Worm (Caenorhabditis elegans) whole organism, L2 larva: ENCODE measurements around the gene F43D2.7.

Experiments
- C34F6.9 ChIP-seq: fragments of 150-350 bp; optimal IDR thresholded peaks from 2 replicates; lab custom pipeline; 2014; ENCODE audit warnings: missing biosample characterization, missing genetic modification characterization
- F13H6.1 ChIP-seq: sonication (generic microtip); optimal IDR thresholded peaks from 2 replicates; lab custom pipeline; 2016; ENCODE audit warnings: missing genetic modification characterization, missing compliant biosample characterization
- R02D3.7 ChIP-seq: fragments of 150-350 bp; optimal IDR thresholded peaks from 2 replicates; lab custom pipeline; 2014; ENCODE audit warnings: missing biosample characterization, missing genetic modification characterization
- Y55F3AM.14 ChIP-seq: fragments of 200-800 bp; sonication (Bioruptor generic); optimal IDR thresholded peaks from 2 replicates; lab custom pipeline; 2018; ENCODE audit warnings: mild to moderate bottlenecking, missing genetic modification characterization, missing compliant biosample characterization
- alr-1 ChIP-seq: fragments of 150-350 bp; optimal IDR thresholded peaks from 2 replicates; lab custom pipeline; 2014; ENCODE audit warnings: missing biosample characterization, missing genetic modification characterization
- aly-2 ChIP-seq: fragments of 150-350 bp; optimal IDR thresholded peaks from 2 replicates; lab custom pipeline; 2014; ENCODE audit warnings: missing biosample characterization, missing genetic modification characterization
- ama-1 ChIP-seq: fragments of 150-350 bp; optimal IDR thresholded peaks from 2 replicates; lab custom pipeline; 2018; ENCODE audit warnings: inconsistent platforms
- blmp-1 ChIP-seq: sonication (generic microtip); optimal IDR thresholded peaks from 2 replicates; lab custom pipeline; 2017; ENCODE audit warnings: missing genetic modification characterization, mild to moderate bottlenecking, missing compliant biosample characterization, antibody characterized with exemption, moderate library complexity; ENCODE audit not compliant: insufficient read depth
- ceh-16 ChIP-seq: fragments of 150-350 bp; optimal IDR thresholded peaks from 2 replicates; lab custom pipeline; 2014; ENCODE audit warnings: missing biosample characterization, missing genetic modification characterization
- ceh-82 ChIP-seq: fragments of 150-350 bp; optimal IDR thresholded peaks from 2 replicates; lab custom pipeline; 2014; ENCODE audit warnings: missing biosample characterization, missing genetic modification characterization
- crh-2 ChIP-seq: sonication (generic microtip); optimal IDR thresholded peaks from 2 replicates; lab custom pipeline; 2017; ENCODE audit warnings: missing biosample characterization, missing genetic modification characterization
- dmd-4 ChIP-seq: sonication (generic microtip); optimal IDR thresholded peaks from 2 replicates; lab custom pipeline; 2017; ENCODE audit warnings: missing biosample characterization, missing genetic modification characterization
- egl-27 ChIP-seq: sonication (generic microtip); optimal IDR thresholded peaks from 3 replicates; lab custom pipeline; 2017; ENCODE audit warnings: missing biosample characterization, missing genetic modification reagents, missing genetic modification characterization
- elt-1 ChIP-seq: fragments of 150-350 bp; optimal IDR thresholded peaks from 2 replicates; lab custom pipeline; 2014; ENCODE audit warnings: missing biosample characterization, missing genetic modification characterization
- elt-3 ChIP-seq: sonication (generic microtip); optimal IDR thresholded peaks from 2 replicates; lab custom pipeline; 2017; ENCODE audit warnings: missing biosample characterization, missing genetic modification characterization
- fos-1 ChIP-seq: fragments of 150-350 bp; optimal IDR thresholded peaks from 2 replicates; lab custom pipeline; 2014; ENCODE audit warnings: missing biosample characterization, missing genetic modification characterization
- gmeb-1 ChIP-seq: fragments of 150-350 bp; optimal IDR thresholded peaks from 2 replicates; lab custom pipeline; 2014; ENCODE audit warnings: missing biosample characterization, missing genetic modification characterization
- lin-11 ChIP-seq: fragments of 150-350 bp; sonication (generic microtip); optimal IDR thresholded peaks from 2 replicates; lab custom pipeline; 2014; ENCODE audit warnings: missing biosample characterization, missing genetic modification characterization, inconsistent platforms, mixed read lengths
- lin-13 ChIP-seq: fragments of 150-350 bp; optimal IDR thresholded peaks from 2 replicates; lab custom pipeline; 2014; ENCODE audit warnings: missing biosample characterization, missing genetic modification reagents, missing genetic modification characterization
- lin-39 ChIP-seq: fragments of 150-350 bp; optimal IDR thresholded peaks from 2 replicates; lab custom pipeline; 2014; ENCODE audit warnings: missing biosample characterization, missing genetic modification reagents, missing genetic modification characterization
- lsy-2 ChIP-seq, 2 experiments: fragments of 150-350 bp in 1 of 2; sonication (generic microtip) in 1 of 2; optimal IDR thresholded peaks; 2 replicates each; lab custom pipeline; 2014 to 2017; ENCODE audit warnings: missing biosample characterization in 2 of 2, missing genetic modification characterization in 2 of 2
- mab-5 ChIP-seq: fragments of 150-350 bp; optimal IDR thresholded peaks from 2 replicates; lab custom pipeline; 2014; ENCODE audit warnings: missing biosample characterization, missing genetic modification characterization
- mbf-1 ChIP-seq: sonication (generic microtip); optimal IDR thresholded peaks from 2 replicates; lab custom pipeline; 2017; ENCODE audit warnings: missing biosample characterization, missing genetic modification characterization
- nhr-10 ChIP-seq: sonication (generic microtip); optimal IDR thresholded peaks from 2 replicates; lab custom pipeline; 2017; ENCODE audit warnings: missing biosample characterization, missing genetic modification characterization
- nhr-11 ChIP-seq: fragments of 150-350 bp; optimal IDR thresholded peaks from 2 replicates; lab custom pipeline; 2014; ENCODE audit warnings: missing biosample characterization, missing genetic modification characterization
- nhr-12 ChIP-seq: fragments of 150-350 bp; optimal IDR thresholded peaks from 2 replicates; lab custom pipeline; 2014; ENCODE audit warnings: missing biosample characterization, missing genetic modification characterization
- nhr-129 ChIP-seq: fragments of 150-350 bp; optimal IDR thresholded peaks from 2 replicates; lab custom pipeline; 2014; ENCODE audit warnings: missing biosample characterization, missing genetic modification characterization
- nhr-21 ChIP-seq: fragments of 150-350 bp; optimal IDR thresholded peaks from 2 replicates; lab custom pipeline; 2014; ENCODE audit warnings: missing biosample characterization, missing genetic modification characterization
- nhr-23 ChIP-seq: fragments of 150-350 bp; optimal IDR thresholded peaks from 2 replicates; lab custom pipeline; 2014; ENCODE audit warnings: missing biosample characterization, missing genetic modification reagents, missing genetic modification characterization
- nhr-237 ChIP-seq: fragments of 150-350 bp; optimal IDR thresholded peaks from 2 replicates; lab custom pipeline; 2014; ENCODE audit warnings: missing biosample characterization, missing genetic modification characterization
- nhr-6 ChIP-seq: fragments of 150-350 bp; optimal IDR thresholded peaks from 2 replicates; lab custom pipeline; 2014; ENCODE audit warnings: missing biosample characterization, missing genetic modification characterization
- nhr-77 ChIP-seq: fragments of 150-350 bp; optimal IDR thresholded peaks from 2 replicates; lab custom pipeline; 2014; ENCODE audit warnings: missing biosample characterization, missing genetic modification characterization
- peb-1 ChIP-seq: fragments of 150-350 bp; optimal IDR thresholded peaks from 2 replicates; lab custom pipeline; 2014; ENCODE audit warnings: missing biosample characterization, missing genetic modification characterization
- skn-1 ChIP-seq: sonication (generic microtip); optimal IDR thresholded peaks from 2 replicates; lab custom pipeline; 2017; ENCODE audit warnings: missing biosample characterization, missing genetic modification characterization
- sma-3 ChIP-seq: sonication (generic microtip); optimal IDR thresholded peaks from 2 replicates; lab custom pipeline; 2016; ENCODE audit warnings: missing genetic modification reagents, missing genetic modification characterization, missing compliant biosample characterization
- sma-9 ChIP-seq, 2 experiments: fragments of 150-350 bp in 1 of 2; sonication (generic microtip) in 1 of 2; optimal IDR thresholded peaks; 2 replicates each; lab custom pipeline; 2014 to 2016; ENCODE audit warnings: missing genetic modification characterization in 2 of 2, mild to moderate bottlenecking in 1 of 2, missing biosample characterization in 1 of 2, missing compliant biosample characterization in 1 of 2, missing genetic modification reagents in 1 of 2, moderate library complexity in 1 of 2
- snpc-4 ChIP-seq: fragments of 150-350 bp; optimal IDR thresholded peaks from 2 replicates; lab custom pipeline; 2014; ENCODE audit warnings: missing biosample characterization, missing genetic modification characterization
- unc-39 ChIP-seq: fragments of 150-350 bp; optimal IDR thresholded peaks from 2 replicates; lab custom pipeline; 2014; ENCODE audit warnings: missing biosample characterization, missing genetic modification characterization
- unc-55 ChIP-seq: fragments of 150-350 bp; sonication (generic microtip); optimal IDR thresholded peaks from 3 replicates; lab custom pipeline; 2014; ENCODE audit warnings: missing biosample characterization, missing genetic modification reagents, missing genetic modification characterization
- unc-62 ChIP-seq: fragments of 150-350 bp; optimal IDR thresholded peaks from 2 replicates; lab custom pipeline; 2014; ENCODE audit warnings: missing biosample characterization, missing genetic modification reagents, missing genetic modification characterization
- zag-1 ChIP-seq: fragments of 150-350 bp; optimal IDR thresholded peaks from 2 replicates; lab custom pipeline; 2014; ENCODE audit warnings: missing biosample characterization, missing genetic modification characterization
- ztf-1 ChIP-seq: fragments of 200-800 bp; sonication (Bioruptor generic); conservative IDR thresholded peaks from 2 replicates; pipeline ENCODE4 v1.3.6; 2022; ENCODE audit warnings: missing genetic modification characterization, missing compliant biosample characterization
- ztf-11 ChIP-seq: sonication (generic microtip); optimal IDR thresholded peaks from 2 replicates; lab custom pipeline; 2017; ENCODE audit warnings: missing biosample characterization, missing genetic modification characterization
- ztf-4 ChIP-seq: fragments of 150-350 bp; optimal IDR thresholded peaks from 2 replicates; lab custom pipeline; 2014; ENCODE audit warnings: missing biosample characterization, missing genetic modification characterization

The F43D2.7 gene

ce11 chrV:14640071-14640470 lies at the start of gene F43D2.7:
Gene F43D2.7, minus strand, starts transcription at chrV:14640171.
- TF ChIP-seq C34F6.9 (tag; lab: Kevin White, UChicago) (no peak), crh-2 (tag; lab: Kevin White, UChicago) (no peak), R02D3.7 (tag; lab: Kevin White, UChicago) (no peak), lin-11 (tag; lab: Kevin White, UChicago) (no peak), dmd-4 (tag; lab: Kevin White, UChicago) (no peak), nhr-11 (tag; lab: Kevin White, UChicago) (no peak), F13H6.1 (tag; lab: Kevin White, UChicago) (no peak), nhr-129 (tag; lab: Kevin White, UChicago) (no peak), unc-62 (GFP tag; lab: Kevin White, UChicago) (no peak), ztf-1 (GFP tag; lab: Robert Waterston, UW) (no peak), ama-1 (no peak), mab-5 (no peak), nhr-21 (tag; lab: Kevin White, UChicago) (no peak), Y55F3AM.14 (GFP tag; lab: Kevin White, UChicago) (no peak), peb-1 (tag; lab: Kevin White, UChicago) (no peak), snpc-4 (tag; lab: Kevin White, UChicago) (no peak), lsy-2 (tag; optimal IDR thresholded peaks at IDR 0.05; lab: Kevin White, UChicago) (no peak), skn-1 (tag; lab: Kevin White, UChicago) (no peak)

DNA sequence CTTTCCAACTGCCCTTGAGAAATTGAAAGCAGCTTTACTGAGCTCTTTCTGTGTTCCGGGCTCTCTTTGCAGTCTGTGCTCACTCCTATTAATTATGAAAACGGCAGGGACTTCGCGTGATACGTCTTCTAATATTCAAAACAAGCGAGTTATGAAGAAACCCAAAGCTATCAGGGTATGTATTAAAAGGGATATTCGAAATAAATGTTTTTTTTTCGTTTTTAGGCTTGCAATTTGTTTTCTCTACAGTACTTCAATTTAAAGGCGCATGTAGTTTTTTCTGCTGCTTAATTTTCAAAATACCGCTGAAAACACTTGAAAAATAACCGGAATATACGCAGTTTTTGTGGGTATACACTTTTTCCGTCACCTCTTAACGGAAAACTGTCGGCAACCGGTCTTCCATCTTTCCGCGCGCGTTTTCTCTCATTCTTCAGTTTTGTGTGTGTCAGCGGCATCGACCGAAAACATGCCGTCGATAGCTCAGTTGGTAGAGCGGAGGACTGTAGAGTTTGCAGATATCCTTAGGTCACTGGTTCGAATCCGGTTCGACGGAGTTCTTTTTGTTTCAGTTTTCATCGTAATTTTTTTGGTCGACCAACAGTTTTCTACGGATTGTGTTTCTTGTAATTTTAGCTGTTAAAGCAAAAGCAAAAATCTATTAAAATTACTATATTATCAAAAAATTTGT lies 49.2 kb upstream of the F43D2.7 start, which contains the start of gene gasr-8:
Gene gasr-8, plus strand, starts transcription at position 51 of the 691 bp plus-strand sequence.
- TF ChIP-seq elt-1 (tag; lab: Kevin White, UChicago) (no peak), sma-3 (GFP tag; lab: Kevin White, UChicago) (no peak), aly-2 (tag; lab: Kevin White, UChicago) (no peak), unc-39 (tag; lab: Kevin White, UChicago) (no peak), unc-55 (GFP tag; lab: Kevin White, UChicago) (no peak), C34F6.9 (tag; lab: Kevin White, UChicago) (no peak), peb-1 (tag; lab: Kevin White, UChicago) (no peak), nhr-11 (tag; lab: Kevin White, UChicago) (no peak), nhr-23 (tag; lab: Kevin White, UChicago) (no peak), alr-1 (tag; lab: Kevin White, UChicago) (no peak), lin-39 (tag; lab: Kevin White, UChicago) (no peak), ztf-4 (tag; lab: Kevin White, UChicago) (no peak), egl-27 (tag; lab: Kevin White, UChicago) (no peak), ztf-11 (tag; lab: Kevin White, UChicago) (no peak), crh-2 (tag; lab: Kevin White, UChicago) (no peak), lsy-2 (tag; optimal IDR thresholded peaks at IDR 0.05; lab: Kevin White, UChicago) (no peak), elt-3 (tag; lab: Kevin White, UChicago) (no peak)

DNA sequence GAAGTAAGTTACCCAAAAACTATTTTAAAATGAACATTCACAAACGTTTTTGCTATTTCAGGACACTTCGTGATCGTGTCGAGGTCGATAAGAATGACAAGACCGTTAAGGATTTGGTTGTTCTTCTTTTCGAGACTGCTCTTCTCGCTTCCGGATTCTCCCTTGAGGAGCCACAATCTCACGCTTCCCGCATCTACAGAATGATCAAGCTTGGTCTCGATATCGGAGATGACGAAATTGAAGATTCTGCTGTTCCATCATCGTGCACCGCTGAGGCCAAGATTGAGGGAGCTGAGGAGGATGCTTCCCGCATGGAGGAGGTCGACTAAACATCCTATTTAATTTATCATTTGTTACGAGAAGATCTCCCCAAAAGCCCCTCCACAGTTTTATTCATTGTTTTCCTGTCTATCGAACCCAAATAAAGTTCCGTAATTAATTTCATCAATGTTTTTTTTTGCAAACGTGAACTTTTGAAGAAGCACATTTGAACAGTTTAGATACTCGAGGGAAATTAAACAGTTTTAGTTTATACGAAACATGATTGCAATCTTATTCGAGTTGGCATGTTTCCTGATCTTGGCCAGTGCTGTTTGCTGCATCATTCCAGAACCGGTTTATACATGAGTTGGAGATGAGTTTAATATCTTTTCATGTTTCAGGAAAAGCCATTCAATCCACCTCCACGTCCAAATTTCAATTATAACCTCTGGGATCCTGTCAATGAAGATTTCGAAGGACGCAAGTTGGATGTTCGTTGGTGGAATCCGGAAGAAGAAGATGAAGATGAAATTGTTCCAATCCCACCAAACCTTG lies 48.3 kb upstream of the F43D2.7 start, which contains the start of gene C47E8.11:
Gene C47E8.11, plus strand, starts transcription at position 520 of the 816 bp plus-strand sequence.
- TF ChIP-seq unc-55 (GFP tag; lab: Kevin White, UChicago) (peak; percentile 6), ceh-16 (no peak), zag-1 (tag; lab: Kevin White, UChicago) (no peak), ceh-82 (no peak), lin-13 (GFP tag; lab: Kevin White, UChicago) (peak; percentile 63), ama-1 (peak; percentile 98), lsy-2 (tag; optimal IDR thresholded peaks at IDR 0.05; lab: Kevin White, UChicago) (peak; percentile 6 to 76), blmp-1 (tag; lab: Kevin White, UChicago) (no peak), nhr-6 (tag; lab: Kevin White, UChicago) (no peak), mab-5 (no peak), nhr-12 (tag; lab: Kevin White, UChicago) (peak; percentile 18), aly-2 (tag; lab: Kevin White, UChicago) (no peak), unc-62 (GFP tag; lab: Kevin White, UChicago) (no peak), nhr-10 (tag; lab: Kevin White, UChicago) (no peak), sma-3 (GFP tag; lab: Kevin White, UChicago) (peak; percentile 23), nhr-237 (tag; lab: Kevin White, UChicago) (no peak), peb-1 (tag; lab: Kevin White, UChicago) (no peak), egl-27 (tag; lab: Kevin White, UChicago) (no peak), nhr-21 (tag; lab: Kevin White, UChicago) (no peak), ztf-1 (GFP tag; lab: Robert Waterston, UW) (no peak), F13H6.1 (tag; lab: Kevin White, UChicago) (peak; percentile 54), sma-9 (GFP tag; optimal IDR thresholded peaks at IDR 0.05; lab: Kevin White, UChicago) (peak; percentile 44), sma-9 (tag; optimal IDR thresholded peaks at IDR 0.05; lab: Kevin White, UChicago) (no peak), dmd-4 (tag; lab: Kevin White, UChicago) (no peak), nhr-77 (tag; lab: Kevin White, UChicago) (no peak), elt-3 (tag; lab: Kevin White, UChicago) (no peak), fos-1 (tag; lab: Kevin White, UChicago) (no peak), mbf-1 (tag; lab: Kevin White, UChicago) (no peak), gmeb-1 (peak; percentile 53), elt-1 (tag; lab: Kevin White, UChicago) (no peak)
